Worm (Caenorhabditis elegans): Measurements from ENCODE around the gene glr-5.

The glr-5 gene

DNA sequence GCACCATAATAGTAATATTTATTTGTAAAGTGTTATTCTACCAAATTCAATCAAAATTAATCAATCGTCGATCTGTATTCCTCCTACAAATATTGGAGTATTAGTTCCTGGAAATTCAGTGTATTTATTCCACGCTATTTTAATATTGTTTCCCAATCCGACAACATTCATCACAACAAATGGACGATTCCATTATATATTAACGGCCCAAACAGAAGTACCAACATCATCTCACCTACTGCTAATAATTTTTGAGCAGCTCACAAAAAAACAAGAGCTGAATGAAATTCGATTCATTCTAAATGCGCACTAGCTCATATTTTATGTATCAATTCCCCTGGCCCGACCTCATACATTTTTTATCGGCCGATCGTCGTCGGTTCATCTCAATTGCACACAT, 50.7 kb downstream of the glr-5 start:
- TF ChIP-seq lin-15B (tag; optimal IDR thresholded peaks at IDR 0.05): no peak
- no peak for TF ChIP-seq nhr-11 (tag; optimal IDR thresholded peaks at IDR 0.05)

DNA sequence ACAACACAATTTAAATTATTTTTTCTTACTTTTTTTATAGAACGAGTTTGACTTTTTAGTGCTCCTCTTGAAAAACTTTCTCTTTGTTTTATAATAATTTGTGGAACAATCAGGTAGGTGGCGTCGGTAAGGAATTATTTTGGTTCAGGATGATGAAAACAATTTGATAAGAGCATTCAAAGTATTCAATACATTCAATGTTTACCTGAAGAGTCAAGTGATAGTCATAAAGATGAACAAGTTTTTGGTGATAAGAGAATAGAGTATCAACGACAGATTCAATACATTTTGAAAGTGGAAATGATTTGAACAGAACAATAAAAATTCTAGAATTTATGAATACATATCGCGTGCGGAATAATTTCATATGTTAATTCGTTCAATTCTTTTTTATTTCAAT, 51.2 kb downstream of the glr-5 start:
- TF ChIP-seq nhr-28 (tag; optimal IDR thresholded peaks at IDR 0.05): no peak
- no peak for TF ChIP-seq egl-27 (tag; optimal IDR thresholded peaks at IDR 0.05)
- peak; percentile 87 for TF ChIP-seq elt-2 (tag; optimal IDR thresholded peaks at IDR 0.05)
- TF ChIP-seq fos-1 (tag; optimal IDR thresholded peaks at IDR 0.05): no peak
- TF ChIP-seq fkh-2 (tag; optimal IDR thresholded peaks at IDR 0.05): no peak
- TF ChIP-seq eor-1 (tag; optimal IDR thresholded peaks at IDR 0.05): no peak
- no peak for TF ChIP-seq ztf-11 (tag; optimal IDR thresholded peaks at IDR 0.05)
- TF ChIP-seq nhr-25 (tag; optimal IDR thresholded peaks at IDR 0.05): no peak
- TF ChIP-seq ceh-28 (tag; optimal IDR thresholded peaks at IDR 0.05): no peak
- peak; percentile 76 for TF ChIP-seq pha-4 (tag; optimal IDR thresholded peaks at IDR 0.05)
- no peak for TF ChIP-seq nhr-67 (tag; optimal IDR thresholded peaks at IDR 0.05)
- TF ChIP-seq mml-1 (tag; optimal IDR thresholded peaks at IDR 0.05): no peak
- TF ChIP-seq R02D3.7 (tag; optimal IDR thresholded peaks at IDR 0.05): no peak
- TF ChIP-seq jun-1 (tag; optimal IDR thresholded peaks at IDR 0.05): no peak
- TF ChIP-seq daf-12 (tag; optimal IDR thresholded peaks at IDR 0.05): no peak
- TF ChIP-seq mdl-1 (tag; optimal IDR thresholded peaks at IDR 0.05): no peak
- no peak for TF ChIP-seq lin-39 (tag; optimal IDR thresholded peaks at IDR 0.05)
- TF ChIP-seq egl-5 (tag; optimal IDR thresholded peaks at IDR 0.05): no peak
- TF ChIP-seq pqm-1 (tag; optimal IDR thresholded peaks at IDR 0.05): peak; percentile 89

DNA sequence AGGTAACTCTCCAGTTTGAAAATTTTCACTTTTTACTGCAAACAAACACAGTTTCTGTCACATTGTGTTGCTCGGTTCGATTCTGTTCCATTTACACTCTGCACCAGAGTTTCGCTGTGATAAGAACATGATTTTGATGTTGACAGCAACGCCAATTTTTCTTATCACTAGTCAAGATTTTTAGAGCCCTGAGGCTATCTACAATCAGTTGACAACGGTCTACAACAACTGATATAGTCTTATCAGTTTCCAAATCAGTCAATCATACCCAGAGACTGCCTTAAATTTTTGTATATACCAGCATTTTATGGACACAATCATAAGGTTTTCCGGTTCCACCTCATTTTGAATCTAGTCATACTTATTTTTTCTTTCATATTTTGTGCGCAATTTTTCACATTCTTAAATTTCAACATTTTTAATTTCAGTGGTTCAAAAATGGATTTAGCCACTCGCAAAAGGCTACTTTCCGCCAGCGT, 52.2 kb downstream of the glr-5 start, which contains the start of gene B0507.3:
Gene B0507.3 (plus strand): TSS at position 429 of the 479 bp plus-strand sequence.
- TF ChIP-seq fos-1 (tag; optimal IDR thresholded peaks at IDR 0.05) (peak; percentile 32), jun-1 (tag; optimal IDR thresholded peaks at IDR 0.05) (peak; percentile 90), pha-4 (tag; optimal IDR thresholded peaks at IDR 0.05) (peak; percentile 79), skn-1 (tag; optimal IDR thresholded peaks at IDR 0.05) (peak; percentile 41), tbx-2 (tag; optimal IDR thresholded peaks at IDR 0.05) (no peak), sea-2 (GFP tag; optimal IDR thresholded peaks at IDR 0.05) (no peak), egl-27 (tag; optimal IDR thresholded peaks at IDR 0.05) (peak; percentile 67), elt-2 (tag; optimal IDR thresholded peaks at IDR 0.05) (peak; percentile 100), pqm-1 (tag; optimal IDR thresholded peaks at IDR 0.05) (peak; percentile 100)

DNA sequence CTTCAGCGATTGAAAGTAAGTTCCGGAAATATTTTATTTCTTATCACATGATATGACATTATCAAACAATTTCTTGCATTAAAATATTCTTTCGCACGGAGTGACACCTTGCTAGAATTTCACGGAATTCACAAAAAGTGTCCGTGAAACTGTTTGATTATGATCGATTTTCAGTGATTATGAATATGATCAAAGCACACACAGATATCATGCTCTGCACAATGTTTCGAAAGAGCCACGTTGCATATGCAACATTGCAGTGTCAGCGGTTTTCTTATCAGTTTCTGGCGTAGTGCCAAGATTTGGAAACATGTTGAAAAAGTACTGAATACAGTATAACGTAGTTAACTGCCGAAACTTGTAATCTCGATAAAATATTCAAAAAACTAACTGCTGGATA, 52.9 kb downstream of the glr-5 start:
- TF ChIP-seq R02D3.7 (tag; optimal IDR thresholded peaks at IDR 0.05) (no peak), jun-1 (tag; optimal IDR thresholded peaks at IDR 0.05) (peak; percentile 85), pqm-1 (tag; optimal IDR thresholded peaks at IDR 0.05) (peak; percentile 84), elt-2 (tag; optimal IDR thresholded peaks at IDR 0.05) (peak; percentile 98), lsy-12 (tag; optimal IDR thresholded peaks at IDR 0.05) (no peak), pha-4 (tag; optimal IDR thresholded peaks at IDR 0.05) (peak; percentile 34)

Measured in whole organism, L3 larva.